Fruit fly (Drosophila melanogaster): ENCODE measurements around the gene Brd8.

The Brd8 gene

DNA sequence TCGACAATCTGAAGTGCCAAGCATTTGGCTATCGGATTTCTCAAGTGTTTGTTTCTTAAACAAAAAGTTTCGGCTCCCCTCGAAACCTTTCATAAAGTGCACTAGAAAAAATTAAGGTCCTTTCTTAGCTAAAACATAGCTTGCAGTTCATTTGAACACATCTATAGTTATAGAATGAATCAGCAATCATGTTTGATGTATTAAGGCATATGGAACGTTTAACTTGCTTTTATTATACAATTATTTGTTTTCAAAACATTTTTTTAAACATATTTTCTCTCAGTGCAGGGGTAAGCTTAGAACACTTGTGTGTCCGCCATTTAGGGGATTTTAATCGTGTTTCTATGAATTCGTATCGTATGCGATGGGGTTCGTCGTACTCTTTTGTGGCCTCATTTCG lies 51.3 kb downstream of the Brd8 start (continued):
- TF ChIP-seq CG9437 (GFP tag; optimal IDR thresholded peaks at IDR 0.05), result peak; percentile 44
- peak; percentile 80 for TF ChIP-seq Xrp1 (GFP tag; IDR thresholded peaks at IDR 0.05)
- TF ChIP-seq D (optimal IDR thresholded peaks at IDR 0.05), result no peak
- TF ChIP-seq D (GFP tag; optimal IDR thresholded peaks at IDR 0.05), result peak; percentile 73
- peak; percentile 76 for TF ChIP-seq Sox102F (GFP tag; optimal IDR thresholded peaks at IDR 0.05)
- peak; percentile 0 for TF ChIP-seq CG8290 (GFP tag; optimal IDR thresholded peaks at IDR 0.05)
- TF ChIP-seq CG8290 (tag; optimal IDR thresholded peaks at IDR 0.05), result no peak
- TF ChIP-seq CG10431 (GFP tag; optimal IDR thresholded peaks at IDR 0.05), result peak; percentile 49
- peak; percentile 79 for TF ChIP-seq CG13424 (tag; optimal IDR thresholded peaks at IDR 0.05)
- peak; percentile 52 to 57 for TF ChIP-seq Pdp1 (GFP tag; optimal IDR thresholded peaks at IDR 0.05)
- TF ChIP-seq CG5180 (GFP tag; optimal IDR thresholded peaks at IDR 0.05), result peak; percentile 9
- peak; percentile 77 for TF ChIP-seq CG1529 (GFP tag; optimal IDR thresholded peaks at IDR 0.05)
- TF ChIP-seq unc-4 (GFP tag; IDR thresholded peaks at IDR 0.05; ENCODE audit: partially characterized antibody), result no peak
- TF ChIP-seq CG6689 (GFP tag; IDR thresholded peaks at IDR 0.05), result peak; percentile 64
- TF ChIP-seq pnt (GFP tag; optimal IDR thresholded peaks at IDR 0.05), result no peak
- peak; percentile 59 for TF ChIP-seq CG16863 (GFP tag; optimal IDR thresholded peaks at IDR 0.05)
- TF ChIP-seq chn (GFP tag; optimal IDR thresholded peaks at IDR 0.05), result peak; percentile 68
- TF ChIP-seq Awh (GFP tag; IDR thresholded peaks at IDR 0.05), result no peak
- TF ChIP-seq ems (GFP tag; optimal IDR thresholded peaks at IDR 0.05), result no peak
- TF ChIP-seq CG15696 (tag; optimal IDR thresholded peaks at IDR 0.05), result peak; percentile 32
- peak; percentile 36 for TF ChIP-seq CG4854 (GFP tag; optimal IDR thresholded peaks at IDR 0.05)
- TF ChIP-seq HHEX (GFP tag; optimal IDR thresholded peaks at IDR 0.05), result peak; percentile 21
- TF ChIP-seq Ravus (GFP tag; IDR thresholded peaks at IDR 0.05), result no peak
- TF ChIP-seq sc (optimal IDR thresholded peaks at IDR 0.05), result no peak
- peak; percentile 76 for TF ChIP-seq sc (GFP tag; optimal IDR thresholded peaks at IDR 0.05)
- TF ChIP-seq mam (GFP tag; optimal IDR thresholded peaks at IDR 0.05), result peak; percentile 39
- peak; percentile 46 for TF ChIP-seq sisA (GFP tag; IDR thresholded peaks at IDR 0.05)
- peak; percentile 59 for TF ChIP-seq Hsf (GFP tag; optimal IDR thresholded peaks at IDR 0.05)
- peak; percentile 64 for TF ChIP-seq Six4 (GFP tag; optimal IDR thresholded peaks at IDR 0.05)
- peak; percentile 43 for TF ChIP-seq CG12155 (GFP tag; optimal IDR thresholded peaks at IDR 0.05)
- TF ChIP-seq CG15269 (tag; optimal IDR thresholded peaks at IDR 0.05), result peak; percentile 62
- TF ChIP-seq nmo (GFP tag; optimal IDR thresholded peaks at IDR 0.05), result peak; percentile 62
- peak; percentile 36 for TF ChIP-seq bcd (GFP tag; optimal IDR thresholded peaks at IDR 0.05)
- peak; percentile 84 for TF ChIP-seq CG12391 (tag; optimal IDR thresholded peaks at IDR 0.05)
- no peak for TF ChIP-seq usp (GFP tag; optimal IDR thresholded peaks at IDR 0.05)
- TF ChIP-seq CG7357 (GFP tag; IDR thresholded peaks at IDR 0.05), result 0 out of 3 replicates have a peak, but pooled peaks have one; percentile 47
- peak; percentile 57 for TF ChIP-seq CG30403 (GFP tag; optimal IDR thresholded peaks at IDR 0.05)
- peak; percentile 35 for TF ChIP-seq CG12942 (GFP tag; optimal IDR thresholded peaks at IDR 0.05)
